Fruit fly (Drosophila melanogaster): Measurements from ENCODE around the gene Vps60.

The Vps60 gene

dm6 chr3L:17586370-17587048 lies 34.9 kb downstream of the Vps60 start:
- TF ChIP-seq Hr4 (GFP tag; optimal IDR thresholded peaks at IDR 0.05) (no peak), CG32006 (GFP tag; optimal IDR thresholded peaks at IDR 0.05) (peak; percentile 66), CG15336 (GFP tag; IDR thresholded peaks at IDR 0.05) (no peak), Sox14 (GFP tag; optimal IDR thresholded peaks at IDR 0.05) (no peak), CG4318 (GFP tag; optimal IDR thresholded peaks at IDR 0.05) (peak; percentile 51), salr (GFP tag; optimal IDR thresholded peaks at IDR 0.05) (peak in 1 of 2 experiments; percentile 64), Sox102F (GFP tag; optimal IDR thresholded peaks at IDR 0.05) (no peak), CG6276 (GFP tag; optimal IDR thresholded peaks at IDR 0.05) (peak; percentile 31), CG10631 (GFP tag; optimal IDR thresholded peaks at IDR 0.05) (peak; percentile 44), CG8319 (GFP tag; optimal IDR thresholded peaks at IDR 0.05) (no peak), CG3919 (GFP tag; optimal IDR thresholded peaks at IDR 0.05) (no peak), CG9139 (GFP tag; optimal IDR thresholded peaks at IDR 0.05) (no peak), eg (GFP tag; IDR thresholded peaks at IDR 0.05) (peak; percentile 37; the same call in 2 of the 3 replicates), OdsH (GFP tag; optimal IDR thresholded peaks at IDR 0.05) (peak; percentile 10), achi (GFP tag; optimal IDR thresholded peaks at IDR 0.05) (peak; percentile 25), CG16779 (tag; optimal IDR thresholded peaks at IDR 0.05) (no peak), CG6854 (GFP tag; optimal IDR thresholded peaks at IDR 0.05) (no peak), Lpt (GFP tag; optimal IDR thresholded peaks at IDR 0.05) (peak; percentile 15)

DNA sequence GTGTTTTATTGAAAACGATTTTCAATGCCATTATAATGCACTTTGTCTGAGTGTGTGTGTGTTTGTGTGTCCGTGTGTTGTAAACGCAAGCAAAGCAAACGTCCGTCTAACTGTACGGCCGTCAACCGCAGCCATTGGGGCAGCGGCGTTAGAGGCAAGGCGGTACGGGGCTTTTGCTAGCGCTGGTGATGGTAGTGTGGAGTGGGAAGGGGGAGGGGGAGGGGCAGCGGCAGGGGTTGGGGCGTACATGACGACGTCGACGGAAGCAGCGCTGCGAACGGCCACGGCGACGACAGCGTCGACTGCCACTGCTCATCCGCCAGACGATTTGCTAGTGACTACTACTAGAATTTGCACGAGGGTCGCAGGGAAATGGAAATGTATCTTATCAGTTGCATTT lies 36.7 kb downstream of the Vps60 start:
- no peak for TF ChIP-seq OdsH (GFP tag; optimal IDR thresholded peaks at IDR 0.05)
- 0 out of 2 replicates have a peak, but pooled peaks have one; percentile 34 for TF ChIP-seq Gug (GFP tag; IDR thresholded peaks at IDR 0.05)
- peak; percentile 0 for TF ChIP-seq fkh (GFP tag; optimal IDR thresholded peaks at IDR 0.05)

DNA sequence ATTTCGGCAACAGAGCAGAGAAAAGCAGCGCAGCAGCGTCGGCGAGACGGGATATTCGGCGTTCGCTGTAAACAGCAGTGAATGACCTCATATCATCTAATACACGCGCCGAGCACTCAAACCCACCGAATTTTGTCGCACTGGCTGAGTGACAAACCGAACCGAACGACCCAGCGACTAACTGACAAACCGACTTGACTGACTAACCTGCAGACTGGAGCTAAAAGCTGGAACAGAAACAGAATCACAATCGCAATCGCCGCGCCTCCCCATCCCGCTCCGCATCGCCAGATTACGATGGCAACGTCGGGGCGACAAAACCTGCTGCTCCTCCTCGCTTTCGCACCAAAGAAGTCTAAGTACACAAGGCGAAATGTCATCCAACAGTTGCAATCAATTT lies 41.8 kb downstream of the Vps60 start:
- TF ChIP-seq lz (GFP tag; optimal IDR thresholded peaks at IDR 0.05) (no peak), topi (GFP tag; optimal IDR thresholded peaks at IDR 0.05) (no peak), CG10669 (GFP tag; optimal IDR thresholded peaks at IDR 0.05) (no peak), cyc (GFP tag; optimal IDR thresholded peaks at IDR 0.05) (no peak), fd59A (GFP tag; optimal IDR thresholded peaks at IDR 0.05) (no peak), Blimp-1 (GFP tag; optimal IDR thresholded peaks at IDR 0.05) (peak; percentile 1), CG6854 (GFP tag; optimal IDR thresholded peaks at IDR 0.05) (no peak), CG31627 (GFP tag; optimal IDR thresholded peaks at IDR 0.05) (no peak), CG8119 (GFP tag; IDR thresholded peaks at IDR 0.05) (no peak), CG32006 (GFP tag; optimal IDR thresholded peaks at IDR 0.05) (no peak), Eip78C (GFP tag) (no peak), svp (GFP tag) (peak; percentile 87), CG4318 (GFP tag; optimal IDR thresholded peaks at IDR 0.05) (no peak), Met (GFP tag; optimal IDR thresholded peaks at IDR 0.05) (no peak), CG9139 (GFP tag; optimal IDR thresholded peaks at IDR 0.05) (no peak), Sox102F (GFP tag; optimal IDR thresholded peaks at IDR 0.05) (no peak), CG15336 (GFP tag; IDR thresholded peaks at IDR 0.05) (no peak), dsx (GFP tag; optimal IDR thresholded peaks at IDR 0.05; ENCODE audit: poor library complexity, severe bottlenecking) (no peak), CG8319 (GFP tag; optimal IDR thresholded peaks at IDR 0.05) (no peak), CG6808 (GFP tag; optimal IDR thresholded peaks at IDR 0.05) (no peak), OdsH (GFP tag; optimal IDR thresholded peaks at IDR 0.05) (no peak), CG3032 (tag; optimal IDR thresholded peaks at IDR 0.05) (no peak), Hr38 (GFP tag; optimal IDR thresholded peaks at IDR 0.05) (no peak), Ets96B (tag; optimal IDR thresholded peaks at IDR 0.05) (no peak), vri (GFP tag; optimal IDR thresholded peaks at IDR 0.05) (peak; percentile 50)
